Worm (Caenorhabditis elegans) whole organism, L2 larva: Measurements from ENCODE around the gene R10D12.8.

Experiments used
- F13H6.1 ChIP-seq: sonication (generic microtip); optimal IDR thresholded peaks from 2 replicates; lab custom pipeline; 2016; ENCODE audit warnings: missing genetic modification characterization, missing compliant biosample characterization
- R02D3.7 ChIP-seq: fragments of 150-350 bp; optimal IDR thresholded peaks from 2 replicates; lab custom pipeline; 2014; ENCODE audit warnings: missing biosample characterization, missing genetic modification characterization
- ama-1 ChIP-seq: fragments of 150-350 bp; optimal IDR thresholded peaks from 2 replicates; lab custom pipeline; 2018; ENCODE audit warnings: inconsistent platforms
- dmd-4 ChIP-seq: sonication (generic microtip); optimal IDR thresholded peaks from 2 replicates; lab custom pipeline; 2017; ENCODE audit warnings: missing biosample characterization, missing genetic modification characterization
- fos-1 ChIP-seq: fragments of 150-350 bp; optimal IDR thresholded peaks from 2 replicates; lab custom pipeline; 2014; ENCODE audit warnings: missing biosample characterization, missing genetic modification characterization
- lin-39 ChIP-seq: fragments of 150-350 bp; optimal IDR thresholded peaks from 2 replicates; lab custom pipeline; 2014; ENCODE audit warnings: missing biosample characterization, missing genetic modification reagents, missing genetic modification characterization
- nhr-10 ChIP-seq: sonication (generic microtip); optimal IDR thresholded peaks from 2 replicates; lab custom pipeline; 2017; ENCODE audit warnings: missing biosample characterization, missing genetic modification characterization
- nhr-11 ChIP-seq: fragments of 150-350 bp; optimal IDR thresholded peaks from 2 replicates; lab custom pipeline; 2014; ENCODE audit warnings: missing biosample characterization, missing genetic modification characterization
- nhr-12 ChIP-seq: fragments of 150-350 bp; optimal IDR thresholded peaks from 2 replicates; lab custom pipeline; 2014; ENCODE audit warnings: missing biosample characterization, missing genetic modification characterization
- nhr-237 ChIP-seq: fragments of 150-350 bp; optimal IDR thresholded peaks from 2 replicates; lab custom pipeline; 2014; ENCODE audit warnings: missing biosample characterization, missing genetic modification characterization
- nhr-6 ChIP-seq: fragments of 150-350 bp; optimal IDR thresholded peaks from 2 replicates; lab custom pipeline; 2014; ENCODE audit warnings: missing biosample characterization, missing genetic modification characterization
- zag-1 ChIP-seq: fragments of 150-350 bp; optimal IDR thresholded peaks from 2 replicates; lab custom pipeline; 2014; ENCODE audit warnings: missing biosample characterization, missing genetic modification characterization
- ztf-11 ChIP-seq: sonication (generic microtip); optimal IDR thresholded peaks from 2 replicates; lab custom pipeline; 2017; ENCODE audit warnings: missing biosample characterization, missing genetic modification characterization

ce11 chrV:13946385-13947019 is 6.6 kb downstream of the R10D12.8 start, which contains the start of the genes srx-10 and clec-226:
- TF ChIP-seq R02D3.7 (tag; lab: Kevin White, UChicago) = no peak
- TF ChIP-seq nhr-237 (tag; lab: Kevin White, UChicago) = no peak
- TF ChIP-seq dmd-4 = no peak
- no peak for TF ChIP-seq ama-1 (lab: Kevin White, UChicago)
- TF ChIP-seq zag-1 = no peak
- no peak for TF ChIP-seq nhr-11 (tag; lab: Kevin White, UChicago)
- no peak for TF ChIP-seq nhr-6
- no peak for TF ChIP-seq ztf-11
- no peak for TF ChIP-seq F13H6.1 (tag; lab: Kevin White, UChicago)
- TF ChIP-seq nhr-12 (tag; lab: Kevin White, UChicago) = no peak
- no peak for TF ChIP-seq fos-1 (tag; lab: Kevin White, UChicago)
- no peak for TF ChIP-seq nhr-10 (tag; lab: Kevin White, UChicago)
- no peak for TF ChIP-seq lin-39
